Worm (Caenorhabditis elegans): ENCODE results near the gene icl-1.

ce11 chrV:694625-695024 lies 33.2 kb downstream of the icl-1 start, which contains the start of gene srj-53:
- TF ChIP-seq mep-1 (tag; optimal IDR thresholded peaks at IDR 0.05) (no peak), fkh-8 (tag; optimal IDR thresholded peaks at IDR 0.05) (no peak), ztf-4 (tag; optimal IDR thresholded peaks at IDR 0.05) (no peak), Y116A8C.19 (tag; optimal IDR thresholded peaks at IDR 0.05; ENCODE audit: borderline replicate concordance) (no peak), lin-13 (GFP tag; optimal IDR thresholded peaks at IDR 0.05) (no peak), nhr-11 (tag; optimal IDR thresholded peaks at IDR 0.05) (no peak), elt-3 (tag; optimal IDR thresholded peaks at IDR 0.05) (no peak), skn-1 (tag; optimal IDR thresholded peaks at IDR 0.05) (no peak)

Data from whole organism, L1 larva.